Fruit fly (Drosophila melanogaster): ENCODE results near the gene CG6923.

Gene CG6923

dm6 chr3R:11773325-11773998 is 23.6 kb upstream of the CG6923 start:
- TF ChIP-seq CG7101 (tag; optimal IDR thresholded peaks at IDR 0.05) (no peak), Mnt (GFP tag; optimal IDR thresholded peaks at IDR 0.05) (no peak), cic (GFP tag; optimal IDR thresholded peaks at IDR 0.05) (no peak), CG5204 (GFP tag; optimal IDR thresholded peaks at IDR 0.05) (no peak), Crg-1 (GFP tag; optimal IDR thresholded peaks at IDR 0.05) (no peak), CG1620 (GFP tag; optimal IDR thresholded peaks at IDR 0.05) (no peak), kay (GFP tag; ENCODE audit: borderline replicate concordance) (no peak), tj (GFP tag; optimal IDR thresholded peaks at IDR 0.05) (no peak), CG7045 (GFP tag; optimal IDR thresholded peaks at IDR 0.05) (no peak), pad (GFP tag; optimal IDR thresholded peaks at IDR 0.05) (no peak), CG14711 (tag; optimal IDR thresholded peaks at IDR 0.05) (no peak), cnc (optimal IDR thresholded peaks at IDR 0.05) (no peak), CG12768 (GFP tag; optimal IDR thresholded peaks at IDR 0.05) (no peak), bab1 (GFP tag; optimal IDR thresholded peaks at IDR 0.05) (no peak), Clk (GFP tag; optimal IDR thresholded peaks at IDR 0.05) (no peak), toe (GFP tag; optimal IDR thresholded peaks at IDR 0.05) (no peak), CG11617 (GFP tag; optimal IDR thresholded peaks at IDR 0.05) (no peak), ovo (GFP tag; optimal IDR thresholded peaks at IDR 0.05) (no peak), Hr96 (GFP tag; optimal IDR thresholded peaks at IDR 0.05) (no peak)

- TF ChIP-seq Crg-1 (GFP tag; optimal IDR thresholded peaks at IDR 0.05) (no peak), CG5204 (GFP tag; optimal IDR thresholded peaks at IDR 0.05) (no peak), cic (GFP tag; optimal IDR thresholded peaks at IDR 0.05) (no peak), toe (GFP tag; optimal IDR thresholded peaks at IDR 0.05) (no peak), CG7101 (tag; optimal IDR thresholded peaks at IDR 0.05) (no peak), CG33017 (tag; optimal IDR thresholded peaks at IDR 0.05) (no peak), kay (GFP tag; ENCODE audit: borderline replicate concordance) (peak; percentile 13), cnc (optimal IDR thresholded peaks at IDR 0.05) (no peak), Mnt (GFP tag; optimal IDR thresholded peaks at IDR 0.05) (peak; percentile 20)
These were observed 22.5 kb upstream of the CG6923 start for dm6 chr3R:11772181-11772827.

dm6 chr3R:11771492-11771891 is 21.7 kb upstream of the CG6923 start:
- no peak for TF ChIP-seq Mnt (GFP tag; optimal IDR thresholded peaks at IDR 0.05)
- no peak for TF ChIP-seq CG7101 (tag; optimal IDR thresholded peaks at IDR 0.05)
- TF ChIP-seq pad (GFP tag; optimal IDR thresholded peaks at IDR 0.05), result no peak
- TF ChIP-seq CG12768 (GFP tag; optimal IDR thresholded peaks at IDR 0.05), result no peak
- no peak for TF ChIP-seq cic (GFP tag; optimal IDR thresholded peaks at IDR 0.05)
- TF ChIP-seq bab1 (GFP tag; optimal IDR thresholded peaks at IDR 0.05), result no peak
- TF ChIP-seq tj (GFP tag; optimal IDR thresholded peaks at IDR 0.05), result no peak
- no peak for TF ChIP-seq CG11617 (GFP tag; optimal IDR thresholded peaks at IDR 0.05)
- no peak for TF ChIP-seq toe (GFP tag; optimal IDR thresholded peaks at IDR 0.05)
- no peak for TF ChIP-seq CG5204 (GFP tag; optimal IDR thresholded peaks at IDR 0.05)
- no peak for TF ChIP-seq Clk (GFP tag; optimal IDR thresholded peaks at IDR 0.05)
- TF ChIP-seq CG33017 (tag; optimal IDR thresholded peaks at IDR 0.05), result no peak

dm6 chr3R:11770733-11771132 is 20.9 kb upstream of the CG6923 start:
- no peak for TF ChIP-seq CG5204 (GFP tag; optimal IDR thresholded peaks at IDR 0.05)
- TF ChIP-seq CG7045 (GFP tag; optimal IDR thresholded peaks at IDR 0.05), result no peak
- no peak for TF ChIP-seq Mnt (GFP tag; optimal IDR thresholded peaks at IDR 0.05)
- TF ChIP-seq ovo (GFP tag; optimal IDR thresholded peaks at IDR 0.05), result no peak
- no peak for TF ChIP-seq tj (GFP tag; optimal IDR thresholded peaks at IDR 0.05)
- TF ChIP-seq CG33017 (tag; optimal IDR thresholded peaks at IDR 0.05), result no peak
- no peak for TF ChIP-seq Hr96 (GFP tag; optimal IDR thresholded peaks at IDR 0.05)
- no peak for TF ChIP-seq CG7101 (tag; optimal IDR thresholded peaks at IDR 0.05)
- no peak for TF ChIP-seq CG14711 (tag; optimal IDR thresholded peaks at IDR 0.05)
- no peak for TF ChIP-seq CG11617 (GFP tag; optimal IDR thresholded peaks at IDR 0.05)

- TF ChIP-seq CG7101 (tag; optimal IDR thresholded peaks at IDR 0.05) (peak; percentile 80), CG5204 (GFP tag; optimal IDR thresholded peaks at IDR 0.05) (no peak), Clk (GFP tag; optimal IDR thresholded peaks at IDR 0.05) (peak; percentile 9), cic (GFP tag; optimal IDR thresholded peaks at IDR 0.05) (peak; percentile 93), CG7045 (GFP tag; optimal IDR thresholded peaks at IDR 0.05) (peak; percentile 58), CG1620 (GFP tag; optimal IDR thresholded peaks at IDR 0.05) (peak; percentile 59), pad (GFP tag; optimal IDR thresholded peaks at IDR 0.05) (peak; percentile 47), Mnt (GFP tag; optimal IDR thresholded peaks at IDR 0.05) (peak; percentile 82), CG11617 (GFP tag; optimal IDR thresholded peaks at IDR 0.05) (peak; percentile 85), bab1 (GFP tag; optimal IDR thresholded peaks at IDR 0.05) (peak; percentile 90), toe (GFP tag; optimal IDR thresholded peaks at IDR 0.05) (no peak), CG12768 (GFP tag; optimal IDR thresholded peaks at IDR 0.05) (peak; percentile 73), Hr96 (GFP tag; optimal IDR thresholded peaks at IDR 0.05) (no peak), CG14711 (tag; optimal IDR thresholded peaks at IDR 0.05) (peak; percentile 45), tj (GFP tag; optimal IDR thresholded peaks at IDR 0.05) (peak; percentile 78), cnc (optimal IDR thresholded peaks at IDR 0.05) (no peak), CG33017 (tag; optimal IDR thresholded peaks at IDR 0.05) (peak; percentile 84), Crg-1 (GFP tag; optimal IDR thresholded peaks at IDR 0.05) (no peak), kay (GFP tag; ENCODE audit: borderline replicate concordance) (peak; percentile 90), ovo (GFP tag; optimal IDR thresholded peaks at IDR 0.05) (peak; percentile 54)
These were observed 14.6 kb upstream of the CG6923 start, which contains the start of gene Lk6 for dm6 chr3R:11764279-11764880. Gene Lk6 (minus strand): TSS chr3R:11764457.
